Worm (Caenorhabditis elegans) whole organism, L3 larva: Measurements from ENCODE around the gene nlp-56.

Source experiments
- ceh-82 ChIP-seq: fragments of 150-350 bp; optimal IDR thresholded peaks from 2 replicates; lab custom pipeline; 2014; ENCODE audit warnings: missing biosample characterization, missing genetic modification characterization
- elt-2 ChIP-seq: sonication (generic microtip); optimal IDR thresholded peaks from 2 replicates; lab custom pipeline; 2016; ENCODE audit warnings: missing genetic modification reagents, mild to moderate bottlenecking, missing genetic modification characterization, missing compliant biosample characterization
- nhr-12 ChIP-seq: fragments of 150-350 bp; optimal IDR thresholded peaks from 2 replicates; lab custom pipeline; 2014; ENCODE audit warnings: missing biosample characterization, missing genetic modification characterization
- nhr-28 ChIP-seq: fragments of 150-350 bp; optimal IDR thresholded peaks from 2 replicates; lab custom pipeline; 2014; ENCODE audit warnings: missing biosample characterization, missing genetic modification characterization
- pha-4 ChIP-seq: fragments of 150-350 bp; optimal IDR thresholded peaks from 2 replicates; lab custom pipeline; 2014; ENCODE audit warnings: missing biosample characterization, missing genetic modification reagents, missing genetic modification characterization
- unc-62 ChIP-seq: fragments of 150-350 bp; sonication (generic microtip); optimal IDR thresholded peaks from 4 replicates; lab custom pipeline; 2014; ENCODE audit warnings: missing biosample characterization, missing genetic modification reagents, missing genetic modification characterization
- ztf-11 ChIP-seq: fragments of 150-350 bp; optimal IDR thresholded peaks from 2 replicates; lab custom pipeline; 2014; ENCODE audit warnings: missing biosample characterization, missing genetic modification characterization

- TF ChIP-seq nhr-12 (tag; lab: Kevin White, UChicago), result no peak
- no peak for TF ChIP-seq nhr-28 (tag; lab: Kevin White, UChicago)
- no peak for TF ChIP-seq pha-4 (tag; lab: Kevin White, UChicago)
- peak; percentile 3 for TF ChIP-seq ceh-82 (tag; lab: Kevin White, UChicago)
- no peak for TF ChIP-seq ztf-11 (tag; lab: Kevin White, UChicago)
- TF ChIP-seq elt-2, result no peak
- no peak for TF ChIP-seq unc-62 (GFP tag; lab: Kevin White, UChicago)
Measured at ce11 chrIV:14822267-14822666, 37.7 kb upstream of the nlp-56 start.
